Fruit fly (Drosophila melanogaster): ENCODE measurements around the gene Gen.

DNA sequence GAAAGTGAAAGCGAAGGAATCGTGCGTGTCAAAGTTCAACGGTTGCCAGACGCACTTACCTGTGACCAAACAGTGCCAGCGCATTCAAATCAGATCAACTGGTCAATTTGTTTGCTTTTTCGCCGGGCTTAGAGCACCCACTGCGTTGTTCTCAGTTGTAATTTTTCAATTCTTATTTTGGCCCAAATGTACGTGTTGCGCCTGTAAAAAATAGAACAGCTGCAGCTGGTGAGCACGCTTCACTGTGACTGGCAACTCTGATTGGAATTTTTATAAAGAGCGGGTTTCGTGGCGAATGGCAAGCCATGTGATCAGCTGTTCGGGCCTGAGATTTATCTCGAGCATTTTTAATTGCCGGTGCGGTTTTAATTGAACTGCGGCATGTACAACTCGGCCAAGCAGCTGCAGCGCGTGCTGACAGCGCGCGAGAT lies 6.3 kb downstream of the Gen start, which contains the start of the genes Fitm and AlaRS-m:
- no peak for TF ChIP-seq CTCF (optimal IDR thresholded peaks at IDR 0.05)
- TF ChIP-seq CG8478 (optimal IDR thresholded peaks at IDR 0.05), result no peak

Data from S2 (cell line).